Fruit fly (Drosophila melanogaster) whole organism: ENCODE data around the gene CG14958.

ENCODE experiments used
- CG8478 ChIP-seq: fragments of >200 bp; optimal IDR thresholded peaks from 2 replicates; lab custom pipeline; 2018; ENCODE audit warnings: inconsistent platforms
- Dll ChIP-seq: fragments of >200 bp; optimal IDR thresholded peaks from 2 replicates; lab custom pipeline; 2017
- EcR ChIP-seq, 2 experiments: fragments of >200 bp; optimal IDR thresholded peaks; 2 replicates each; lab custom pipeline; 2017; ENCODE audit warnings: missing biosample characterization in 2 of 2, missing genetic modification characterization in 2 of 2, missing genetic modification reagents in 2 of 2
- pan ChIP-seq: fragments of >200 bp; optimal IDR thresholded peaks from 2 replicates; lab custom pipeline; 2017
- psq ChIP-seq: fragments of >200 bp; optimal IDR thresholded peaks from 2 replicates; lab custom pipeline; 2017
- usp ChIP-seq: fragments of >200 bp; optimal IDR thresholded peaks from 2 replicates; lab custom pipeline; 2017; ENCODE audit warnings: missing biosample characterization, missing genetic modification characterization, mixed read lengths

Gene CG14958

DNA sequence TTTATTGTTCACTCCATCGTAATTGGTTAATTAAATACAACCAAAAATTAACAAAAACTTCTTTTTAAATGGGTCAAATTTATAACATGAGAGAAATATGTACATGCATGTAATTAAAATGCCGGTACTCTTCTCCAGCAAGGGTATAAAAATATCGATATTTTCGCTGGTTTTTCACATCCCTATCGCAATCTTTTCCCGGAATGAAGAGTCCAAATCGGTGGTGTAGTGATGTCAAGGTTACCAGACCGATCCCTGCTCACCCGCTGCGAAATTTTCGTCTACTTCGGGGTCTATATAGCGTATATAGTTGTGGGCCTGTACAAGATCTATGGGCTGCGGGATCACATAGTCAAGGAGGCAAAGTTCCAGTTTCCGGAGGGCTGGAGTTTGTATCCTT is 27.8 kb upstream of the CG14958 start, which contains the start of gene rasp:
Gene rasp (plus strand): TSS at position 213 of the 400 bp plus-strand sequence.
- TF ChIP-seq psq (lab: Kevin White, UChicago), result no peak
- no peak for TF ChIP-seq usp (GFP tag; lab: Kevin White, UChicago)
- TF ChIP-seq Dll, result no peak
- TF ChIP-seq EcR (GFP tag; optimal IDR thresholded peaks at IDR 0.05; lab: Kevin White, UChicago), result no peak
- TF ChIP-seq CG8478 (lab: Kevin White, UChicago), result no peak
- TF ChIP-seq pan (lab: Kevin White, UChicago), result no peak

DNA sequence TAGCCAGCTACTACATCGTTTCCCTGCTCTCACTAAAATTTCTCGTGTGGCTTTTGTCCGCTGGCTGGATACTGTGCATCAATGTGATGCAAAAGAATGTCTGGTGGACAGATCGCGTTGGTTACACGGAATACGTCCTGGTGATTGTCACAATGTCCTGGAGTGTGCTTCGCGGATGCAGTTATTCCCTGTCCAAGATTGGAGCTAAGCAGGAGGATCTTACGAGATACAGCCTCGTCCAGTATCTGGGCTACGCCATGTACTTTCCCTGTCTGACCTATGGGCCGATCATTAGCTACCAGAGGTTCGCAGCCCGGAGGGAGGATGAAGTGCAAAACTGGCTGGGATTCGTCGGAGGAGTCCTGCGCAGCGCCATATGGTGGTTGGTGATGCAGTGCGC is 27.2 kb upstream of the CG14958 start:
- TF ChIP-seq CG8478 (lab: Kevin White, UChicago) (no peak), pan (lab: Kevin White, UChicago) (no peak), EcR (GFP tag; optimal IDR thresholded peaks at IDR 0.05; lab: Kevin White, UChicago) (no peak), usp (GFP tag; lab: Kevin White, UChicago) (no peak), Dll (no peak), psq (lab: Kevin White, UChicago) (no peak)

DNA sequence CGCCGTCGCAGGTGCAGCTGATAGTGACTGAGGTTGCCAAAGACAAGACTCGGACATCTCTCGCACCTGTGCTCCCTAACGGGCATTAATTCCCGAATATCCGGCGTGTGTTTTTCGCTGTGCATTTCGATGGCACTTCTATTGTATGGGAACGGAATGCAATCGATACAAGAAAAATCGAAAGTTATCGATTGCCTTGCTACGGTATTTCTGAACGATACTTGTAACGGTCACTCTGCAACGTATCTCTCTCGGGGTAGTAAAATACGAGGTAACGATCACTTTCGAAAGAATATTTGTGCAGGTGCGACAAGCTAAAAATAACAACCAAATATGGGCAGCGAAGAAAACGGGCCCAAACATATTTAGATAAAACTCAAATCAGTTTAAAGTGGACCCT is 24.8 kb upstream of the CG14958 start, which contains the start of gene CG32280:
Gene CG32280 (plus strand): TSS at position 231 of the 400 bp plus-strand sequence.
- no peak for TF ChIP-seq pan (lab: Kevin White, UChicago)
- no peak for TF ChIP-seq CG8478 (lab: Kevin White, UChicago)
- TF ChIP-seq usp (GFP tag; lab: Kevin White, UChicago), result no peak
- TF ChIP-seq psq (lab: Kevin White, UChicago), result no peak
- TF ChIP-seq Dll, result no peak
- no peak for TF ChIP-seq EcR (GFP tag; optimal IDR thresholded peaks at IDR 0.05; lab: Kevin White, UChicago)

dm6 chr3L:3165399-3165798 is 24.4 kb upstream of the CG14958 start:
- TF ChIP-seq Dll (no peak), psq (lab: Kevin White, UChicago) (no peak), pan (lab: Kevin White, UChicago) (no peak), usp (GFP tag; lab: Kevin White, UChicago) (no peak), CG8478 (lab: Kevin White, UChicago) (no peak), EcR (GFP tag; optimal IDR thresholded peaks at IDR 0.05; lab: Kevin White, UChicago) (no peak)

DNA sequence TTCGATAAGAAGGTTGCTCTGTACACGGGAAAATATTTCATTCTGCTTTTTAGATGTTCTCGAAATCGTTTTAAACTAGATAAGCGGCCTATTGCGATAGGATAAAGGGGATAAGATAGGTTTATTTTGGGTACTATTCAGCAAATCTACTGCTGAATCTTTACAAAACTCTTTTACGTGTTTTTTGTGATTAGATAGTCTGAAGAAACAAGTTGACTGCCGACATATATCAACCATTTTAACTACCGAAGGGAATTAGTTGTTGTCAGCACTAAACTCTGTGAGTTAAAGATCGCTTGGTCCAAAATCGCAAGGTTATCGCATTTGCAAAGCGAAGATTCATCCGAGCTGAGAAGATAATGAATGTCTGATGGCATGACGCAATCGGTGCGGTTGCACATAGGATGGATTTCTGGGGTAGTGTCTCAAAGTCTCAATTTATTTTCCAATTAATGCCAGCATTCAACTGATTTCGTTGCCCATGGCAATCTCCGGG is 23.5 kb upstream of the CG14958 start, which contains the start of gene Asciz:
Gene Asciz (minus strand): TSS at position 51 of the 496 bp plus-strand sequence.
- TF ChIP-seq CG8478 (lab: Kevin White, UChicago) (no peak), Dll (no peak), pan (lab: Kevin White, UChicago) (no peak), EcR (GFP tag; optimal IDR thresholded peaks at IDR 0.05; lab: Kevin White, UChicago) (no peak), usp (GFP tag; lab: Kevin White, UChicago) (no peak), psq (lab: Kevin White, UChicago) (no peak)

DNA sequence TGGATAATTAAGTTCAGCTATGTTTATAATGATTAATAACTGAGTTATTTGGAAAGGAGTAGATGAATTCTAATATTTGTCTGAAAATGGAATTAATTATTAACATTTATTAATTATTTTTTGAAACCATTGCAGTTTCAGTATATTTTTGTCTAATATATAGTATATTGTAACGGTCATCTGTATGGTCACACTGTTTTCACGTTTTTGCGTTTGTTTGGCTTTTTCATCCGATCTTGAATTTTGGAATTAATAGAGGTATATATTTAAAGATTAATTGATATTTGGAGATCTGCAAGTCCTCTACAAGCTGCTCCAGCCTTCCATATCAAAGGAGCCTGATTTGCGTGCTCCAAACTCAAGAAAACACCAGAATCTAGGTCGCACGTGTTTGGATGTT is 20.7 kb upstream of the CG14958 start, which contains the start of the genes CG32278 and CG32281:
Gene CG32278 (plus strand): TSS at position 180 of the 400 bp plus-strand sequence.
Gene CG32281 (plus strand): TSS at position 269 of the 400 bp plus-strand sequence.
- TF ChIP-seq EcR (GFP tag; optimal IDR thresholded peaks at IDR 0.05; lab: Kevin White, UChicago) (no peak), pan (lab: Kevin White, UChicago) (no peak), psq (lab: Kevin White, UChicago) (no peak), Dll (no peak), CG8478 (lab: Kevin White, UChicago) (no peak), usp (GFP tag; lab: Kevin White, UChicago) (no peak)

- TF ChIP-seq Dll (no peak), psq (lab: Kevin White, UChicago) (no peak), pan (lab: Kevin White, UChicago) (no peak), EcR (GFP tag; optimal IDR thresholded peaks at IDR 0.05; lab: Kevin White, UChicago) (no peak), usp (GFP tag; lab: Kevin White, UChicago) (no peak), CG8478 (lab: Kevin White, UChicago) (no peak)
Observed at dm6 chr3L:3172445-3172844, 17.3 kb upstream of the CG14958 start, which contains the start of gene CG14963. TSS of gene CG14963 (minus strand) at chr3L:3172545.

DNA sequence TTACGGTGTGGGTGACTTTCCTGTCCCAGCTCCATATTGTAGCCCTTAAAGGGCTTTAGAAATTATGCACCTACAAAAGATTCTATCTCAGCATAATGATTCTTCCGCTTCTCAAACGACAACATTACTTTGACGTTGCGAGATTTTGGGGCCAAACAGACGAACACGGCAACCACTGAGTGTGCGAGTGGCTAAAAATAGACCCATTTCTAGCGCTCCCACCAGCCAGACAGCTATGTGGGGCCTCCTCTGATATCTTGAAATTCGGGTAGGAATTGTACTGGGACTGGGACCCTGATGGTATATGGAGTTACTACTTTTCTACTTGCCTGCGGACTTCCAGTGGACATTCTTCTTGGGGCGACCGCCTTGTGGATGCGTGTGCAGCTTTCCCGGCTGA is 11.9 kb upstream of the CG14958 start:
- no peak for TF ChIP-seq EcR (GFP tag; optimal IDR thresholded peaks at IDR 0.05; lab: Kevin White, UChicago)

- TF ChIP-seq pan (lab: Kevin White, UChicago), result no peak
- no peak for TF ChIP-seq Dll
- no peak for TF ChIP-seq psq (lab: Kevin White, UChicago)
- no peak for TF ChIP-seq EcR (GFP tag; optimal IDR thresholded peaks at IDR 0.05; lab: Kevin White, UChicago)
- TF ChIP-seq CG8478 (lab: Kevin White, UChicago), result no peak
- no peak for TF ChIP-seq usp (GFP tag; lab: Kevin White, UChicago)
Observed at dm6 chr3L:3178530-3179096, 11.2 kb upstream of the CG14958 start, which contains the start of the genes MnM and Girdin. TSS of gene MnM (minus strand) at chr3L:3178580. TSS of gene Girdin (plus strand) at chr3L:3178930.

DNA sequence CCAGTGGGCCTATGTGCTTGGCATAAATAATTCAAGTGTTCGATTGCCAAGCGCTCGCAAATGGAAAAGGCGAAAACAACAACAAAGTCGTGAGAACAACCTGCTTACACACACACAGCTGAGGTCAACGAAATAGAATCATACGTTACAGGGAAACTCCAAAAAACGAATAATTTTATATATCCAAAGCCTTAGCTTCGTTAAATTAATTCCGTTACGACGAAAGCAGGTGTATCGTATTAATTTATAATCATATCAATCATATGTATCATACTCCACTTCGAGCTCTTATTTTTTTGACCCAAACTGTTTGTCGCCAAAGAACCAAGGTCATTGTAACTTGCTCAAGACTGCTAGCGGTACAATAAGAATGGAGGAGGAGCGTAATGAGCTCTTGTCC is 10.3 kb upstream of the CG14958 start:
- TF ChIP-seq EcR (GFP tag; optimal IDR thresholded peaks at IDR 0.05; lab: Kevin White, UChicago) (peak in 1 of 2 experiments; percentile 79), Dll (no peak), CG8478 (lab: Kevin White, UChicago) (no peak), usp (GFP tag; lab: Kevin White, UChicago) (no peak), psq (lab: Kevin White, UChicago) (no peak), pan (lab: Kevin White, UChicago) (no peak)

DNA sequence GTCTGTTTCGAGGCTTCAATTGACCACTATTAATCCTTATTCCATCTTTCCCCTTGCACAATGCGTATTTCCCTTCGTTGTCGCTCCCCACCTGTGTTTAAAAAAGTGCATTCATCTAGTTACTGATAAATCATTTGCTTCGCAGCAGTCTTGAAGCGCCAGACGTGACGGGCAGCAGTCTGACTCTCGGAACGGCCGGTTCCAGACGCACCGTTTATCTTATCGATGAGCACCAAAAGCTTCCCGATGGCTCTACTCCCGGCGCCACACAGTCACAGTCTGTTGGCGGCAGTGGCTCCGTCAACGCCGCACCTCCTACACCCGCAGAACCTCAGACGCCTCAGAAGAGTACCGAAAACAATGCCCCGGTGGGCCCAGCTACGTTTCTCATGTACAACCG is 5.7 kb upstream of the CG14958 start, which contains the start of gene CG42494:
Gene CG42494 (plus strand): TSS at position 301 of the 400 bp plus-strand sequence.
- TF ChIP-seq psq (lab: Kevin White, UChicago) (no peak), EcR (GFP tag; optimal IDR thresholded peaks at IDR 0.05; lab: Kevin White, UChicago) (no peak), CG8478 (lab: Kevin White, UChicago) (no peak), usp (GFP tag; lab: Kevin White, UChicago) (no peak), pan (lab: Kevin White, UChicago) (no peak), Dll (no peak)
